Worm (Caenorhabditis elegans): ENCODE results near the gene ser-2.

Gene ser-2

DNA sequence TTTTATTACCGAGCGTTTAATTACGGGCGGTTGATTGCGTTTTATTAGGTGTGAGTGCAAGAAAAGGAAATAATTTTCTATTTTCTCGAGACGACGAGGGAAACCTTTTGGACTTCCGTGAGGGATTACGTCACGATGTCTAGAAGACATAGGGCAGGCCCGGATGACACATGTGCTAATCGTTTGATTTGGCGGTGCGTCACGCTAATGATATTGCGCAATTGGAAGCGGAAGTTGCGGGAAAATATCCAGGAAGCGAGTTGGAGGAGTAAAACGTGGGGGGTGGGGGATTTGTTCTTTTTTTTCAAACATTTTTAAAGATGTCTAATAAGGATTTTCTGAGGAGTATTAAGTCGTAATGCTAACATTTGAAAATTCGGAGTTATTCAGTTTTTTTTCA, 38.2 kb downstream of the ser-2 start:
- TF ChIP-seq nhr-2 (tag; optimal IDR thresholded peaks at IDR 0.05) = peak; percentile 66
- TF ChIP-seq zip-8 (tag; optimal IDR thresholded peaks at IDR 0.05) = peak; percentile 89
- TF ChIP-seq lin-32 (GFP tag; optimal IDR thresholded peaks at IDR 0.05) = no peak

ce11 chrX:15264149-15264548, 38.6 kb downstream of the ser-2 start:
- TF ChIP-seq nhr-237 (tag; optimal IDR thresholded peaks at IDR 0.05) (no peak), M03D4.4 (tag; optimal IDR thresholded peaks at IDR 0.05) (no peak), ceh-83 (GFP tag; optimal IDR thresholded peaks at IDR 0.05) (no peak), sem-2 (GFP tag; optimal IDR thresholded peaks at IDR 0.05) (no peak), nhr-2 (tag; optimal IDR thresholded peaks at IDR 0.05) (no peak), cnd-1 (tag; optimal IDR thresholded peaks at IDR 0.05) (no peak), mep-1 (tag; optimal IDR thresholded peaks at IDR 0.05) (no peak)

ce11 chrX:15262875-15263274, 39.9 kb downstream of the ser-2 start:
- no peak for TF ChIP-seq mls-2 (tag; optimal IDR thresholded peaks at IDR 0.05)
- TF ChIP-seq flh-1 (GFP tag; optimal IDR thresholded peaks at IDR 0.05) = no peak
- no peak for TF ChIP-seq snpc-4 (tag; optimal IDR thresholded peaks at IDR 0.05)
- TF ChIP-seq mep-1 (tag; optimal IDR thresholded peaks at IDR 0.05) = no peak
- no peak for TF ChIP-seq lsy-2 (tag; optimal IDR thresholded peaks at IDR 0.05)
- TF ChIP-seq ceh-43 (GFP tag; optimal IDR thresholded peaks at IDR 0.05) = no peak
- TF ChIP-seq zip-8 (tag; optimal IDR thresholded peaks at IDR 0.05) = no peak
- TF ChIP-seq bed-3 (GFP tag; optimal IDR thresholded peaks at IDR 0.05) = no peak
- no peak for TF ChIP-seq ceh-39 (tag; optimal IDR thresholded peaks at IDR 0.05)
- TF ChIP-seq unc-62 (GFP tag; optimal IDR thresholded peaks at IDR 0.05) = no peak
- no peak for TF ChIP-seq elt-1 (tag; optimal IDR thresholded peaks at IDR 0.05; ENCODE audit: borderline replicate concordance, insufficient read depth)
- no peak for TF ChIP-seq nhr-237 (tag; optimal IDR thresholded peaks at IDR 0.05)
- no peak for TF ChIP-seq nhr-2 (tag; optimal IDR thresholded peaks at IDR 0.05)
- TF ChIP-seq pha-4 (tag; optimal IDR thresholded peaks at IDR 0.05) = no peak

ce11 chrX:15262423-15262822, 40.3 kb downstream of the ser-2 start, which contains the start of gene F46F2.5:
TSS of gene F46F2.5 (plus strand) at chrX:15262723.
- TF ChIP-seq lsy-2 (tag; optimal IDR thresholded peaks at IDR 0.05) = no peak
- TF ChIP-seq snpc-4 (tag; optimal IDR thresholded peaks at IDR 0.05) = no peak
- no peak for TF ChIP-seq mep-1 (tag; optimal IDR thresholded peaks at IDR 0.05)
- no peak for TF ChIP-seq nhr-2 (tag; optimal IDR thresholded peaks at IDR 0.05)
- TF ChIP-seq nhr-12 (tag; optimal IDR thresholded peaks at IDR 0.05) = no peak
- no peak for TF ChIP-seq pha-4 (tag; optimal IDR thresholded peaks at IDR 0.05)
- no peak for TF ChIP-seq M03D4.4 (tag; optimal IDR thresholded peaks at IDR 0.05)
- TF ChIP-seq hlh-1 (tag; optimal IDR thresholded peaks at IDR 0.05) = no peak
- no peak for TF ChIP-seq elt-1 (tag; optimal IDR thresholded peaks at IDR 0.05; ENCODE audit: borderline replicate concordance, insufficient read depth)
- no peak for TF ChIP-seq nhr-76 (tag; optimal IDR thresholded peaks at IDR 0.05)

ce11 chrX:15259947-15260687, 42.6 kb downstream of the ser-2 start, which contains the start of gene F46F2.3:
TSS of gene F46F2.3 (minus strand) at chrX:15260287.
- TF ChIP-seq nhr-2 (tag; optimal IDR thresholded peaks at IDR 0.05) (no peak), bed-3 (GFP tag; optimal IDR thresholded peaks at IDR 0.05) (no peak), unc-62 (GFP tag; optimal IDR thresholded peaks at IDR 0.05) (no peak), lin-13 (tag; optimal IDR thresholded peaks at IDR 0.05) (no peak), ztf-11 (tag; optimal IDR thresholded peaks at IDR 0.05) (no peak), nhr-12 (tag; optimal IDR thresholded peaks at IDR 0.05) (no peak), mep-1 (tag; optimal IDR thresholded peaks at IDR 0.05) (no peak), ces-1 (GFP tag; optimal IDR thresholded peaks at IDR 0.05) (no peak), blmp-1 (tag; optimal IDR thresholded peaks at IDR 0.05) (no peak), snpc-4 (tag; optimal IDR thresholded peaks at IDR 0.05) (no peak), tbx-8 (GFP tag; optimal IDR thresholded peaks at IDR 0.05) (no peak), unc-120 (tag; optimal IDR thresholded peaks at IDR 0.05; ENCODE audit: poor library complexity, severe bottlenecking) (no peak)

- TF ChIP-seq nhr-2 (tag; optimal IDR thresholded peaks at IDR 0.05) (peak; percentile 76), mep-1 (tag; optimal IDR thresholded peaks at IDR 0.05) (peak; percentile 11), zip-8 (tag; optimal IDR thresholded peaks at IDR 0.05) (no peak), pha-4 (tag; optimal IDR thresholded peaks at IDR 0.05) (peak; percentile 2)
Measured at ce11 chrX:15246595-15246994, 56.2 kb downstream of the ser-2 start.
